Worm (Caenorhabditis elegans): ENCODE data around the gene nstp-5.

nstp-5 gene

DNA sequence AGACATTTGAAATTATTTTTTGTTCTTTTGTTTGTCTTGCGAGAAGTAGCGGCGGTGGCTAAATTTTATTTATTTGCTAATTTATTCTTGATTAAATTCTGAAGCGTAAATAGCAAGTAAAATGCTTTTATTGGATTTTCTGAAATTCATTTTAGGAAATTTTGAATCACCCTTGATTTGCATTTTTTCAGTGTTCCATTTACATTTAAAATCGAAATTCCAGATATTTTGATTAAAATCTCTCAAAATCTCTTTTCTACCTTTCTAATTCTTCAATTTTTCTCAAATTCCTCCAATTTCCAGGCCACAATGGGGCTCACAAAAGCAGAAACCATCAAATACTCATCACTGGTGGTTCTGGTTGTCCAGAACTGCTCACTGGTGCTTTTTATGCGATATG is at the start of gene nstp-5:
nstp-5 (plus strand) TSS at position 301 of the 400 bp plus-strand sequence.
- TF ChIP-seq ztf-4 (tag; optimal IDR thresholded peaks at IDR 0.05) = no peak
- no peak for TF ChIP-seq elt-1 (tag; optimal IDR thresholded peaks at IDR 0.05)
- TF ChIP-seq elt-3 (tag; optimal IDR thresholded peaks at IDR 0.05) = no peak
- TF ChIP-seq hmg-11 (tag; optimal IDR thresholded peaks at IDR 0.05) = no peak
- TF ChIP-seq fkh-2 (tag; optimal IDR thresholded peaks at IDR 0.05) = no peak
- no peak for TF ChIP-seq egl-27 (tag; optimal IDR thresholded peaks at IDR 0.05)
- no peak for TF ChIP-seq skn-1 (tag; optimal IDR thresholded peaks at IDR 0.05)
- TF ChIP-seq mml-1 (tag; optimal IDR thresholded peaks at IDR 0.05) = no peak
- no peak for TF ChIP-seq ceh-9 (tag; optimal IDR thresholded peaks at IDR 0.05)
- no peak for TF ChIP-seq snpc-4 (tag; optimal IDR thresholded peaks at IDR 0.05)

- TF ChIP-seq ceh-9 (tag; optimal IDR thresholded peaks at IDR 0.05) (no peak), nhr-237 (tag; optimal IDR thresholded peaks at IDR 0.05) (no peak), mdl-1 (tag; optimal IDR thresholded peaks at IDR 0.05) (no peak), sea-2 (GFP tag; optimal IDR thresholded peaks at IDR 0.05) (no peak)
These were observed 49.8 kb upstream of the nstp-5 start, which contains the start of gene F07C6.4 for ce11 chrIV:12805595-12805994. TSS of gene F07C6.4 (plus strand) at chrIV:12805924.

- TF ChIP-seq nfya-1 (tag; optimal IDR thresholded peaks at IDR 0.05; ENCODE audit: insufficient read depth) (no peak), fos-1 (tag; optimal IDR thresholded peaks at IDR 0.05) (no peak), pha-4 (tag; optimal IDR thresholded peaks at IDR 0.05) (no peak), ZK546.5 (tag; optimal IDR thresholded peaks at IDR 0.05) (no peak), elt-2 (tag; optimal IDR thresholded peaks at IDR 0.05) (no peak), elt-1 (tag; optimal IDR thresholded peaks at IDR 0.05) (no peak), nhr-237 (tag; optimal IDR thresholded peaks at IDR 0.05) (no peak), zag-1 (tag; optimal IDR thresholded peaks at IDR 0.05) (no peak), nhr-43 (tag; optimal IDR thresholded peaks at IDR 0.05; ENCODE audit: poor library complexity, severe bottlenecking) (no peak), ceh-28 (tag; optimal IDR thresholded peaks at IDR 0.05) (no peak), nhr-11 (tag; optimal IDR thresholded peaks at IDR 0.05) (no peak), pqm-1 (tag; optimal IDR thresholded peaks at IDR 0.05) (no peak), elt-3 (tag; optimal IDR thresholded peaks at IDR 0.05) (no peak), nhr-28 (tag; optimal IDR thresholded peaks at IDR 0.05) (no peak), snpc-4 (tag; optimal IDR thresholded peaks at IDR 0.05) (no peak)
These were observed 43.8 kb upstream of the nstp-5 start for ce11 chrIV:12811554-12811953.

DNA sequence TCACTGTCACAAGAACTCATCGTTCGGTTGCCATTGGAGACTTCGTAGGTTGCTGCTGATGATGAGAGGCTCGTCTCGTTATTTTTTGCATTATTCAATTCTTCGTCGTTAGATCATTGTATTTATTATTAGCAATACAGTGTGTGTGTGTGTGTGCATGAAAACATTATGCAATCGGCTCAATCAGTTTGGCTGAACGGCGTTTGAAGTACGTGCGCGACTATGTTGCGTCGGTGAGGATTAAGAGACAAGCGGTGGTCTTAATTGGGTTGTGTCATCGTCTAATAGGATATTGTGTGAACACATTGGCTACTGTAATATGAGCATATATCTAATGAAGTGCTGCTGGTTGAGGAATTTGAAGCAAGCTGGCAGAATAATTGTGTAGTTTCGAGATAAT is 41.5 kb upstream of the nstp-5 start:
- TF ChIP-seq nhr-237 (tag; optimal IDR thresholded peaks at IDR 0.05) (no peak), nhr-76 (tag; optimal IDR thresholded peaks at IDR 0.05) (no peak), ceh-9 (tag; optimal IDR thresholded peaks at IDR 0.05) (no peak), ama-1 (optimal IDR thresholded peaks at IDR 0.05) (no peak), mml-1 (tag; optimal IDR thresholded peaks at IDR 0.05) (no peak), nhr-77 (tag; optimal IDR thresholded peaks at IDR 0.05) (no peak), ceh-16 (tag; optimal IDR thresholded peaks at IDR 0.05) (no peak), fkh-10 (GFP tag; optimal IDR thresholded peaks at IDR 0.05) (no peak), daf-12 (tag; optimal IDR thresholded peaks at IDR 0.05) (no peak), pha-4 (tag; optimal IDR thresholded peaks at IDR 0.05) (no peak), ztf-11 (tag; optimal IDR thresholded peaks at IDR 0.05) (no peak), elt-2 (tag; optimal IDR thresholded peaks at IDR 0.05) (no peak), ZK546.5 (tag; optimal IDR thresholded peaks at IDR 0.05) (no peak), unc-39 (tag; optimal IDR thresholded peaks at IDR 0.05) (no peak), unc-62 (GFP tag; optimal IDR thresholded peaks at IDR 0.05) (no peak), elt-3 (tag; optimal IDR thresholded peaks at IDR 0.05) (no peak), sea-2 (GFP tag; optimal IDR thresholded peaks at IDR 0.05) (no peak), nhr-28 (tag; optimal IDR thresholded peaks at IDR 0.05) (no peak), snpc-4 (tag; optimal IDR thresholded peaks at IDR 0.05) (no peak), eor-1 (tag; optimal IDR thresholded peaks at IDR 0.05) (no peak)

DNA sequence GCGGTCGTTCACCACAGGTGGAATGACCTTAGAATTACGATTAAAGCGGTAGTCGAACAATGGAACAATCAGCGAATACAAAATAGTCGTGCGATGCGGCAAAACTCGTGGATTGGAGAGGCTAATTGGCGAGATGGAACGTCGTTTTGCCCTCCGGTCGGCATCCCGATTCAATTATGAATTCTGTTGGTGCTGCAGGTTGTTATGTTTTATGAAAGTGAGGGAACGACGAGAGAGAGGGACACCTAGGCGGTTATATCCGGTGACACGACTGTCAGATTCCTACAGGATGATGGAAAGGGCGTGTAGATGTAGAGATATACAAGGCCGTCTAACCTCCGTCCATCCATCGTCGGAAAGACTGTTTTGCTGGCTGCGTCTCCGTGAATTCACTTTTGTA is 38.7 kb upstream of the nstp-5 start:
- TF ChIP-seq ztf-4 (tag; optimal IDR thresholded peaks at IDR 0.05) = no peak
- TF ChIP-seq elt-1 (tag; optimal IDR thresholded peaks at IDR 0.05) = no peak
- TF ChIP-seq skn-1 (tag; optimal IDR thresholded peaks at IDR 0.05) = no peak
- TF ChIP-seq ztf-11 (tag; optimal IDR thresholded peaks at IDR 0.05) = no peak
- TF ChIP-seq ceh-16 (tag; optimal IDR thresholded peaks at IDR 0.05) = no peak
- no peak for TF ChIP-seq hmg-11 (tag; optimal IDR thresholded peaks at IDR 0.05)
- no peak for TF ChIP-seq ceh-9 (tag; optimal IDR thresholded peaks at IDR 0.05)
- TF ChIP-seq nhr-77 (tag; optimal IDR thresholded peaks at IDR 0.05) = no peak
- TF ChIP-seq fkh-10 (GFP tag; optimal IDR thresholded peaks at IDR 0.05) = no peak
- no peak for TF ChIP-seq R02D3.7 (tag; optimal IDR thresholded peaks at IDR 0.05)
- no peak for TF ChIP-seq eor-1 (tag; optimal IDR thresholded peaks at IDR 0.05)
- TF ChIP-seq jun-1 (tag; optimal IDR thresholded peaks at IDR 0.05) = no peak
